Fruit fly (Drosophila melanogaster) whole organism, embryonic: ENCODE measurements around the gene CG42579.

Source experiments
- BtbVII ChIP-seq: fragments of 200-800 bp; sonication (Bioruptor generic); optimal IDR thresholded peaks from 3 replicates; lab custom pipeline; 2017; ENCODE audit warnings: missing biosample characterization, mild to moderate bottlenecking, missing genetic modification characterization
- CG11456 ChIP-seq: fragments of 200-800 bp; sonication (Bioruptor generic); IDR thresholded peaks from 3 replicates; pipeline ENCODE4 v1.3.6; 2022; ENCODE audit warnings: missing biosample characterization, missing genetic modification characterization
- CG12299 ChIP-seq: fragments of 200-800 bp; sonication (Bioruptor generic); optimal IDR thresholded peaks from 2 replicates; lab custom pipeline; 2018; ENCODE audit warnings: missing biosample characterization, mild to moderate bottlenecking, missing genetic modification characterization
- CG12659 ChIP-seq: fragments of 200-800 bp; sonication (Bioruptor generic); optimal IDR thresholded peaks from 3 replicates; lab custom pipeline; 2017; ENCODE audit warnings: mild to moderate bottlenecking, missing biosample characterization, missing genetic modification reagents, missing genetic modification characterization
- CG14014 ChIP-seq: fragments of 200-800 bp; sonication (Bioruptor generic); IDR thresholded peaks from 2 replicates; pipeline ENCODE4 v1.3.6; 2022; ENCODE audit warnings: missing biosample characterization, missing genetic modification characterization
- CG16779 ChIP-seq: fragments of 200-800 bp; sonication (Bioruptor generic); IDR thresholded peaks from 2 replicates; pipeline ENCODE4 v1.3.6; 2022; ENCODE audit warnings: missing biosample characterization, missing genetic modification characterization
- CG18599 ChIP-seq: fragments of 200-800 bp; sonication (Bioruptor generic); optimal IDR thresholded peaks from 3 replicates; lab custom pipeline; 2017; ENCODE audit warnings: missing biosample characterization, missing genetic modification characterization, mild to moderate bottlenecking, moderate library complexity, missing genetic modification reagents
- CG18764 ChIP-seq: fragments of 200-800 bp; sonication (Bioruptor generic); optimal IDR thresholded peaks from 3 replicates; lab custom pipeline; 2016; ENCODE audit warnings: missing biosample characterization, missing genetic modification characterization
- CG2129 ChIP-seq: fragments of 200-800 bp; sonication (Bioruptor generic); IDR thresholded peaks from 2 replicates; pipeline ENCODE4 v1.3.6; 2022; ENCODE audit warnings: missing biosample characterization, missing genetic modification characterization; ENCODE audit not compliant: partially characterized antibody
- CG30020 ChIP-seq: fragments of 200-800 bp; optimal IDR thresholded peaks from 2 replicates; lab custom pipeline; 2019; ENCODE audit warnings: missing biosample characterization, mild to moderate bottlenecking, missing genetic modification characterization, moderate library complexity
- CG3407 ChIP-seq: fragments of 200-800 bp; sonication (Bioruptor generic); optimal IDR thresholded peaks from 2 replicates; lab custom pipeline; 2018; ENCODE audit warnings: missing biosample characterization, mild to moderate bottlenecking, missing genetic modification characterization
- CG3726 ChIP-seq: fragments of 200-800 bp; sonication (Bioruptor generic); IDR thresholded peaks from 3 replicates; pipeline ENCODE4, ENCODE4 v1.3.6; 2022; ENCODE audit warnings: missing biosample characterization, missing genetic modification characterization
- CG4707 ChIP-seq: fragments of 200-800 bp; sonication (Bioruptor generic); optimal IDR thresholded peaks from 2 replicates; lab custom pipeline; 2018; ENCODE audit warnings: missing biosample characterization, mild to moderate bottlenecking, missing genetic modification characterization, moderate library complexity
- CG6272 ChIP-seq: fragments of 200-800 bp; sonication (Bioruptor generic); IDR thresholded peaks from 2 replicates; pipeline ENCODE4 v1.3.6; 2022; ENCODE audit warnings: missing biosample characterization, missing genetic modification characterization
- CG6654 ChIP-seq: fragments of 200-800 bp; sonication (Bioruptor generic); optimal IDR thresholded peaks from 2 replicates; lab custom pipeline; 2017; ENCODE audit warnings: missing biosample characterization, mild to moderate bottlenecking, missing genetic modification characterization
- CG6765 ChIP-seq: fragments of 200-800 bp; sonication (Bioruptor generic); optimal IDR thresholded peaks from 3 replicates; lab custom pipeline; 2017; ENCODE audit warnings: missing biosample characterization, mild to moderate bottlenecking, missing genetic modification characterization
- CG7963 ChIP-seq: fragments of 200-800 bp; sonication (Bioruptor generic); IDR thresholded peaks from 3 replicates; pipeline ENCODE4 v1.3.6; 2022; ENCODE audit warnings: missing biosample characterization, missing genetic modification characterization; ENCODE audit not compliant: partially characterized antibody
- CG9215 ChIP-seq: fragments of 200-800 bp; sonication (Bioruptor generic); IDR thresholded peaks from 2 replicates; pipeline ENCODE4 v1.3.6; 2022; ENCODE audit warnings: missing biosample characterization, missing genetic modification characterization
- CG9609 ChIP-seq: fragments of 200-800 bp; sonication (Bioruptor generic); optimal IDR thresholded peaks from 3 replicates; lab custom pipeline; 2016; ENCODE audit warnings: missing biosample characterization, missing genetic modification characterization
- Camta ChIP-seq: fragments of 200-800 bp; sonication (Bioruptor generic); optimal IDR thresholded peaks from 2 replicates; lab custom pipeline; 2016; ENCODE audit warnings: missing biosample characterization, missing genetic modification characterization
- Chrac-16 ChIP-seq: fragments of 200-800 bp; sonication (Bioruptor generic); optimal IDR thresholded peaks from 3 replicates; lab custom pipeline; 2016; ENCODE audit warnings: missing biosample characterization, missing genetic modification characterization
- E2f1 ChIP-seq: fragments of 200-800 bp; sonication (Bioruptor generic); IDR thresholded peaks from 2 replicates; pipeline ENCODE4 v1.3.6; 2022; ENCODE audit warnings: missing biosample characterization, missing genetic modification characterization
- Elba2 ChIP-seq: fragments of 200-800 bp; sonication (Bioruptor generic); optimal IDR thresholded peaks from 3 replicates; lab custom pipeline; 2016; ENCODE audit warnings: missing biosample characterization, missing genetic modification characterization
- Gsc ChIP-seq: fragments of 200-800 bp; sonication (Bioruptor generic); IDR thresholded peaks from 2 replicates; pipeline ENCODE4 v1.3.6; 2022; ENCODE audit warnings: missing biosample characterization, missing genetic modification characterization
- Gug ChIP-seq: fragments of 200-800 bp; sonication (Bioruptor generic); IDR thresholded peaks from 4 replicates; pipeline ENCODE4 v1.3.6; 2022; ENCODE audit warnings: missing biosample characterization, missing genetic modification characterization
- Hmr ChIP-seq: fragments of 200-800 bp; sonication (Bioruptor generic); optimal IDR thresholded peaks from 3 replicates; lab custom pipeline; 2017; ENCODE audit warnings: mild to moderate bottlenecking, missing biosample characterization, missing genetic modification reagents, missing genetic modification characterization
- Hr39 ChIP-seq: fragments of >200 bp; optimal IDR thresholded peaks from 2 replicates; lab custom pipeline; 2017
- Kr ChIP-seq: fragments of 200-800 bp; sonication (Bioruptor generic); optimal IDR thresholded peaks from 2 replicates; lab custom pipeline; 2017; ENCODE audit warnings: missing biosample characterization, mild to moderate bottlenecking, missing genetic modification characterization
- Mes4 ChIP-seq: fragments of 200-800 bp; sonication (Bioruptor generic); optimal IDR thresholded peaks from 2 replicates; lab custom pipeline; 2016; ENCODE audit warnings: missing biosample characterization, missing genetic modification characterization
- Ravus ChIP-seq: fragments of 200-800 bp; sonication (Bioruptor generic); IDR thresholded peaks from 2 replicates; pipeline ENCODE4 v1.3.6; 2022; ENCODE audit warnings: missing biosample characterization, missing genetic modification characterization
- Ssrp ChIP-seq: fragments of 200-800 bp; sonication (Bioruptor generic); optimal IDR thresholded peaks from 2 replicates; lab custom pipeline; 2018; ENCODE audit warnings: missing biosample characterization, mild to moderate bottlenecking, missing genetic modification characterization, moderate library complexity
- Stat92E ChIP-seq, 3 experiments: fragments of >200 bp in 2 of 3; fragments of 200-800 bp in 1 of 3; sonication (Bioruptor generic) in 1 of 3; optimal IDR thresholded peaks; 2 replicates each; lab custom pipeline; 2017 to 2019; ENCODE audit warnings: missing biosample characterization in 3 of 3, missing genetic modification characterization in 3 of 3, mild to moderate bottlenecking in 1 of 3, moderate library complexity in 1 of 3
- TFAM ChIP-seq: fragments of 200-800 bp; sonication (Bioruptor generic); optimal IDR thresholded peaks from 2 replicates; lab custom pipeline; 2017; ENCODE audit warnings: missing biosample characterization, missing genetic modification characterization, inconsistent platforms
- Tbp ChIP-seq: fragments of >200 bp; optimal IDR thresholded peaks from 2 replicates; lab custom pipeline; 2018; ENCODE audit warnings: missing biosample characterization, missing genetic modification characterization
- ab ChIP-seq: fragments of 200-800 bp; sonication (Bioruptor generic); optimal IDR thresholded peaks from 2 replicates; lab custom pipeline; 2016; ENCODE audit warnings: missing biosample characterization, missing genetic modification characterization
- ap ChIP-seq: fragments of 200-800 bp; sonication (Bioruptor generic); IDR thresholded peaks from 2 replicates; pipeline ENCODE4 v1.3.6; 2022; ENCODE audit warnings: missing biosample characterization, missing genetic modification characterization
- ara ChIP-seq: fragments of 200-800 bp; sonication (Bioruptor generic); IDR thresholded peaks from 2 replicates; pipeline ENCODE4 v1.3.6; 2022; ENCODE audit warnings: missing biosample characterization, missing genetic modification characterization
- ash1 ChIP-seq: fragments of 200-800 bp; sonication (Bioruptor generic); optimal IDR thresholded peaks from 2 replicates; lab custom pipeline; 2018; ENCODE audit warnings: missing biosample characterization, mild to moderate bottlenecking, missing genetic modification characterization
- chm ChIP-seq: fragments of 200-800 bp; sonication (Bioruptor generic); IDR thresholded peaks from 2 replicates; pipeline ENCODE4 v1.3.6; 2022; ENCODE audit warnings: missing biosample characterization, missing genetic modification characterization
- da ChIP-seq: fragments of 200-800 bp; sonication (Bioruptor generic); optimal IDR thresholded peaks from 2 replicates; lab custom pipeline; 2016; ENCODE audit warnings: missing biosample characterization, missing genetic modification characterization
- disco-r ChIP-seq: fragments of 200-800 bp; sonication (Bioruptor generic); optimal IDR thresholded peaks from 2 replicates; lab custom pipeline; 2016; ENCODE audit warnings: missing biosample characterization, missing genetic modification characterization
- eve ChIP-seq, 2 experiments: fragments of >200 bp; optimal IDR thresholded peaks; 2 replicates each; lab custom pipeline; 2017; ENCODE audit warnings: missing biosample characterization in 2 of 2, missing genetic modification characterization in 2 of 2
- gsb-n ChIP-seq: fragments of 200-800 bp; sonication (Bioruptor generic); optimal IDR thresholded peaks from 3 replicates; lab custom pipeline; 2018; ENCODE audit warnings: missing biosample characterization, mild to moderate bottlenecking, missing genetic modification characterization
- h ChIP-seq: fragments of >200 bp; optimal IDR thresholded peaks from 2 replicates; lab custom pipeline; 2017
- hbn ChIP-seq: fragments of 200-800 bp; sonication (Bioruptor generic); IDR thresholded peaks from 2 replicates; pipeline ENCODE4 v1.3.6; 2022; ENCODE audit warnings: missing biosample characterization, missing genetic modification characterization; ENCODE audit not compliant: partially characterized antibody
- hth ChIP-seq: fragments of >200 bp; optimal IDR thresholded peaks from 2 replicates; lab custom pipeline; 2017; ENCODE audit warnings: inconsistent platforms
- jigr1 ChIP-seq: fragments of 200-800 bp; sonication (Bioruptor generic); IDR thresholded peaks from 3 replicates; pipeline ENCODE4 v1.3.6; 2022; ENCODE audit warnings: missing biosample characterization, missing genetic modification characterization
- lola ChIP-seq, 3 experiments: fragments of >200 bp in 2 of 3; fragments of 200-800 bp in 1 of 3; sonication (Bioruptor generic) in 1 of 3; optimal IDR thresholded peaks; 2 replicates each; lab custom pipeline; 2017 to 2019; ENCODE audit warnings: missing biosample characterization in 3 of 3, missing genetic modification characterization in 3 of 3, mild to moderate bottlenecking in 1 of 3, moderate library complexity in 1 of 3
- pita ChIP-seq: fragments of 200-800 bp; sonication (Bioruptor generic); optimal IDR thresholded peaks from 2 replicates; lab custom pipeline; 2017; ENCODE audit warnings: missing biosample characterization, mild to moderate bottlenecking, missing genetic modification characterization
- psq ChIP-seq: fragments of 200-800 bp; sonication (Bioruptor generic); optimal IDR thresholded peaks from 2 replicates; lab custom pipeline; 2017; ENCODE audit warnings: missing biosample characterization, missing genetic modification characterization
- wor ChIP-seq: fragments of 200-800 bp; sonication (Bioruptor generic); IDR thresholded peaks from 2 replicates; pipeline ENCODE4 v1.3.6; 2022; ENCODE audit warnings: missing biosample characterization, missing genetic modification characterization
- zfh1 ChIP-seq: fragments of 200-800 bp; sonication (Bioruptor generic); IDR thresholded peaks from 3 replicates; pipeline ENCODE4 v1.3.6; 2022; ENCODE audit warnings: missing biosample characterization, missing genetic modification characterization

CG42579 gene

dm6 chrX:20501040-20501609 is 26.3 kb upstream of the CG42579 start (continued):
- no peak for TF ChIP-seq Hr39 (lab: Kevin White, UChicago)
- peak; percentile 17 for TF ChIP-seq Ssrp (tag; lab: Kevin White, UChicago)
- no peak for TF ChIP-seq Ravus (GFP tag; lab: Robert Waterston, UW)
- TF ChIP-seq BtbVII (GFP tag; lab: Kevin White, UChicago): no peak
- no peak for TF ChIP-seq Stat92E (GFP tag; optimal IDR thresholded peaks at IDR 0.05; lab: Kevin White, UChicago)
- TF ChIP-seq ara (GFP tag; lab: Robert Waterston, UW): no peak
- no peak for TF ChIP-seq ab (GFP tag; lab: Kevin White, UChicago)
- no peak for TF ChIP-seq CG6765 (GFP tag; lab: Kevin White, UChicago)
- no peak for TF ChIP-seq CG12659 (GFP tag; lab: Kevin White, UChicago)
- TF ChIP-seq CG4707 (GFP tag; lab: Kevin White, UChicago): no peak
- TF ChIP-seq CG6272 (GFP tag; lab: Robert Waterston, UW): no peak
- no peak for TF ChIP-seq CG12299
- TF ChIP-seq Gug (GFP tag; lab: Robert Waterston, UW): 0 out of 4 replicates have a peak, but pooled peaks have one; percentile 30
- peak; percentile 17 for TF ChIP-seq CG18599 (GFP tag; lab: Kevin White, UChicago)
- TF ChIP-seq Mes4: peak; percentile 4
- TF ChIP-seq chm: no peak
- TF ChIP-seq Kr (GFP tag; lab: Kevin White, UChicago): no peak
- peak; percentile 8 for TF ChIP-seq Hmr (GFP tag; lab: Kevin White, UChicago)
- TF ChIP-seq jigr1: no peak
- peak; percentile 32 for TF ChIP-seq Chrac-16 (GFP tag; lab: Kevin White, UChicago)
- TF ChIP-seq E2f1: no peak
- TF ChIP-seq Gsc: no peak
- TF ChIP-seq CG3726 (GFP tag; lab: Robert Waterston, UW): no peak
- no peak for TF ChIP-seq pita (GFP tag; lab: Kevin White, UChicago)
- peak; percentile 53 for TF ChIP-seq CG14014
- TF ChIP-seq ap (GFP tag; lab: Robert Waterston, UW): no peak
- TF ChIP-seq disco-r (GFP tag; lab: Kevin White, UChicago): no peak
- TF ChIP-seq CG30020 (tag; lab: Kevin White, UChicago): no peak
- TF ChIP-seq h (lab: Kevin White, UChicago): no peak
- TF ChIP-seq hth: no peak
- no peak for TF ChIP-seq CG18764 (GFP tag; lab: Kevin White, UChicago)
- TF ChIP-seq da (GFP tag; lab: Kevin White, UChicago): no peak
- no peak for TF ChIP-seq hbn (GFP tag; lab: Robert Waterston, UW)
- TF ChIP-seq zfh1 (GFP tag; lab: Robert Waterston, UW): 0 out of 3 replicates have a peak, but pooled peaks have one; percentile 8
- no peak for TF ChIP-seq lola (GFP tag; optimal IDR thresholded peaks at IDR 0.05; lab: Kevin White, UChicago)
- TF ChIP-seq CG3407: no peak
- no peak for TF ChIP-seq ash1 (GFP tag; lab: Kevin White, UChicago)
- no peak for TF ChIP-seq CG9215 (GFP tag; lab: Robert Waterston, UW)
- no peak for TF ChIP-seq wor (GFP tag; lab: Robert Waterston, UW)
- TF ChIP-seq eve (GFP tag; optimal IDR thresholded peaks at IDR 0.05; lab: Kevin White, UChicago): no peak
- no peak for TF ChIP-seq CG2129 (GFP tag; lab: Robert Waterston, UW)
- no peak for TF ChIP-seq CG7963 (GFP tag; lab: Robert Waterston, UW)
- TF ChIP-seq psq: peak; percentile 4
- no peak for TF ChIP-seq CG16779 (GFP tag; lab: Robert Waterston, UW)
- TF ChIP-seq Tbp (GFP tag; lab: Kevin White, UChicago): no peak
- TF ChIP-seq Camta (GFP tag; lab: Kevin White, UChicago): peak; percentile 8
- no peak for TF ChIP-seq TFAM
- TF ChIP-seq gsb-n (tag; lab: Kevin White, UChicago): no peak
- no peak for TF ChIP-seq CG6654
- TF ChIP-seq Elba2 (GFP tag; lab: Kevin White, UChicago): no peak
- no peak for TF ChIP-seq CG11456 (GFP tag; lab: Robert Waterston, UW)
- TF ChIP-seq CG9609: peak; percentile 35
